Fruit fly (Drosophila melanogaster) whole organism, embryonic: ENCODE results near the gene CG7879.

ENCODE experiments used
- Abd-B ChIP-seq: fragments of 200-800 bp; sonication (Bioruptor generic); optimal IDR thresholded peaks from 2 replicates; lab custom pipeline; 2018; ENCODE audit warnings: missing biosample characterization, mild to moderate bottlenecking, missing genetic modification characterization, moderate library complexity
- Asciz ChIP-seq: fragments of 200-800 bp; sonication (Bioruptor generic); optimal IDR thresholded peaks from 2 replicates; lab custom pipeline; 2017; ENCODE audit warnings: missing biosample characterization, mild to moderate bottlenecking, missing genetic modification characterization, missing genetic modification reagents
- BEAF-32 ChIP-seq: fragments of 200-800 bp; sonication (Bioruptor generic); optimal IDR thresholded peaks from 3 replicates; lab custom pipeline; 2017; ENCODE audit warnings: missing biosample characterization, missing genetic modification characterization, mild to moderate bottlenecking, moderate library complexity, missing genetic modification reagents
- CG11695 ChIP-seq: fragments of 200-800 bp; sonication (Bioruptor generic); IDR thresholded peaks from 3 replicates; pipeline ENCODE4 v1.3.6; 2022; ENCODE audit warnings: missing biosample characterization, missing genetic modification characterization
- CG11723 ChIP-seq: fragments of 200-800 bp; sonication (Bioruptor generic); optimal IDR thresholded peaks from 2 replicates; lab custom pipeline; 2017; ENCODE audit warnings: missing biosample characterization, mild to moderate bottlenecking, missing genetic modification characterization
- CG12104 ChIP-seq: fragments of 200-800 bp; sonication (Bioruptor generic); optimal IDR thresholded peaks from 3 replicates; lab custom pipeline; 2016; ENCODE audit warnings: missing biosample characterization, missing genetic modification characterization
- CG12299 ChIP-seq: fragments of 200-800 bp; sonication (Bioruptor generic); optimal IDR thresholded peaks from 2 replicates; lab custom pipeline; 2018; ENCODE audit warnings: missing biosample characterization, mild to moderate bottlenecking, missing genetic modification characterization
- CG1233 ChIP-seq: fragments of 200-800 bp; sonication (Bioruptor generic); optimal IDR thresholded peaks from 4 replicates; lab custom pipeline; 2018; ENCODE audit warnings: missing biosample characterization, mild to moderate bottlenecking, missing genetic modification characterization
- CG13775 ChIP-seq: fragments of 200-800 bp; sonication (Bioruptor generic); optimal IDR thresholded peaks from 3 replicates; lab custom pipeline; 2017; ENCODE audit warnings: missing biosample characterization, mild to moderate bottlenecking, missing genetic modification characterization
- CG14050 ChIP-seq: fragments of 200-800 bp; sonication (Bioruptor generic); IDR thresholded peaks from 3 replicates; pipeline ENCODE4 v1.3.6; 2022; ENCODE audit warnings: missing biosample characterization, missing genetic modification characterization
- CG16863 ChIP-seq: fragments of 200-800 bp; sonication (Bioruptor generic); optimal IDR thresholded peaks from 3 replicates; lab custom pipeline; 2016; ENCODE audit warnings: missing biosample characterization, missing genetic modification characterization
- CG2116 ChIP-seq: fragments of 200-800 bp; sonication (Bioruptor generic); optimal IDR thresholded peaks from 3 replicates; lab custom pipeline; 2018; ENCODE audit warnings: missing biosample characterization, mild to moderate bottlenecking, missing genetic modification characterization
- CG2678 ChIP-seq: fragments of 200-800 bp; sonication (Bioruptor generic); optimal IDR thresholded peaks from 3 replicates; lab custom pipeline; 2019; ENCODE audit warnings: missing biosample characterization, mild to moderate bottlenecking, missing genetic modification characterization, moderate library complexity
- CG30431 ChIP-seq: fragments of 200-800 bp; sonication (Bioruptor generic); optimal IDR thresholded peaks from 2 replicates; lab custom pipeline; 2017; ENCODE audit warnings: missing biosample characterization, missing genetic modification characterization
- CG31224 ChIP-seq: fragments of 200-800 bp; sonication (Bioruptor generic); IDR thresholded peaks from 2 replicates; pipeline ENCODE4 v1.3.6; 2022; ENCODE audit warnings: missing biosample characterization, missing genetic modification characterization
- CG5245 ChIP-seq: fragments of 200-800 bp; sonication (Bioruptor generic); optimal IDR thresholded peaks from 3 replicates; lab custom pipeline; 2016; ENCODE audit warnings: missing biosample characterization, missing genetic modification characterization
- CG6689 ChIP-seq: fragments of 200-800 bp; sonication (Bioruptor generic); IDR thresholded peaks from 2 replicates; pipeline ENCODE4 v1.3.6; 2022; ENCODE audit warnings: missing biosample characterization, missing genetic modification characterization
- CG8290 ChIP-seq, 3 experiments: fragments of 200-800 bp; sonication (Bioruptor generic); optimal IDR thresholded peaks; 2 replicates each; lab custom pipeline; 2016 to 2019; ENCODE audit warnings: missing biosample characterization in 3 of 3, missing genetic modification characterization in 3 of 3, mild to moderate bottlenecking in 2 of 3, moderate library complexity in 1 of 3
- CG8924 ChIP-seq: fragments of 200-800 bp; optimal IDR thresholded peaks from 3 replicates; lab custom pipeline; 2019; ENCODE audit warnings: missing biosample characterization, mild to moderate bottlenecking, missing genetic modification characterization, moderate library complexity
- Chrac-16 ChIP-seq: fragments of 200-800 bp; sonication (Bioruptor generic); optimal IDR thresholded peaks from 3 replicates; lab custom pipeline; 2016; ENCODE audit warnings: missing biosample characterization, missing genetic modification characterization
- D19A ChIP-seq: fragments of 200-800 bp; optimal IDR thresholded peaks from 3 replicates; lab custom pipeline; 2019; ENCODE audit warnings: missing biosample characterization, mild to moderate bottlenecking, missing genetic modification characterization, moderate library complexity
- Gsc ChIP-seq: fragments of 200-800 bp; sonication (Bioruptor generic); IDR thresholded peaks from 2 replicates; pipeline ENCODE4 v1.3.6; 2022; ENCODE audit warnings: missing biosample characterization, missing genetic modification characterization
- Gug ChIP-seq: fragments of 200-800 bp; sonication (Bioruptor generic); IDR thresholded peaks from 4 replicates; pipeline ENCODE4 v1.3.6; 2022; ENCODE audit warnings: missing biosample characterization, missing genetic modification characterization
- H2.0 ChIP-seq: fragments of 200-800 bp; sonication (Bioruptor generic); IDR thresholded peaks from 2 replicates; pipeline ENCODE4 v1.3.6; 2022; ENCODE audit warnings: missing biosample characterization, missing genetic modification characterization
- Meics ChIP-seq: fragments of 200-800 bp; sonication (Bioruptor generic); optimal IDR thresholded peaks from 2 replicates; lab custom pipeline; 2017; ENCODE audit warnings: missing biosample characterization, mild to moderate bottlenecking, missing genetic modification characterization
- NC2α ChIP-seq: fragments of 200-800 bp; sonication (Bioruptor generic); optimal IDR thresholded peaks from 2 replicates; lab custom pipeline; 2016; ENCODE audit warnings: missing biosample characterization, missing genetic modification characterization
- Nf-YC ChIP-seq: fragments of 200-800 bp; optimal IDR thresholded peaks from 3 replicates; lab custom pipeline; 2019; ENCODE audit warnings: missing biosample characterization, mild to moderate bottlenecking, missing genetic modification characterization, moderate library complexity
- Ravus ChIP-seq: fragments of 200-800 bp; sonication (Bioruptor generic); IDR thresholded peaks from 2 replicates; pipeline ENCODE4 v1.3.6; 2022; ENCODE audit warnings: missing biosample characterization, missing genetic modification characterization
- Rx ChIP-seq: fragments of 200-800 bp; sonication (Bioruptor generic); IDR thresholded peaks from 2 replicates; pipeline ENCODE4 v1.3.6; 2022; ENCODE audit warnings: missing biosample characterization, missing genetic modification characterization
- Side ChIP-seq: fragments of 200-800 bp; sonication (Bioruptor generic); optimal IDR thresholded peaks from 2 replicates; lab custom pipeline; 2016; ENCODE audit warnings: missing biosample characterization, missing genetic modification characterization
- ac ChIP-seq: fragments of 200-800 bp; sonication (Bioruptor generic); optimal IDR thresholded peaks from 3 replicates; lab custom pipeline; 2017; ENCODE audit warnings: missing biosample characterization, mild to moderate bottlenecking, missing genetic modification characterization
- az2 ChIP-seq: fragments of 200-800 bp; sonication (Bioruptor generic); optimal IDR thresholded peaks from 3 replicates; lab custom pipeline; 2016; ENCODE audit warnings: missing biosample characterization, missing genetic modification characterization
- caup ChIP-seq: fragments of 200-800 bp; sonication (Bioruptor generic); optimal IDR thresholded peaks from 3 replicates; lab custom pipeline; 2017; ENCODE audit warnings: missing biosample characterization, mild to moderate bottlenecking, missing genetic modification characterization, moderate library complexity; ENCODE audit not compliant: severe bottlenecking
- crp ChIP-seq, 2 experiments: fragments of 200-800 bp; sonication (Bioruptor generic); optimal IDR thresholded peaks; 2 replicates in 1 of 2; 3 replicates in 1 of 2; lab custom pipeline; 2017; ENCODE audit warnings: missing biosample characterization in 2 of 2, missing genetic modification characterization in 2 of 2, mild to moderate bottlenecking in 1 of 2, moderate library complexity in 1 of 2
- dpn ChIP-seq, 2 experiments: fragments of 200-800 bp; sonication (Bioruptor generic); optimal IDR thresholded peaks; 3 replicates each; lab custom pipeline; 2016; ENCODE audit warnings: missing biosample characterization in 2 of 2, missing genetic modification characterization in 2 of 2
- ftz-f1 ChIP-seq: fragments of 200-800 bp; sonication (Bioruptor generic); optimal IDR thresholded peaks from 2 replicates; lab custom pipeline; 2016; ENCODE audit warnings: missing biosample characterization, missing genetic modification characterization
- gce ChIP-seq: fragments of 200-800 bp; sonication (Bioruptor generic); IDR thresholded peaks from 3 replicates; pipeline ENCODE4 v1.3.6; 2022; ENCODE audit warnings: missing biosample characterization, missing genetic modification characterization
- gro ChIP-seq: fragments of 200-800 bp; sonication (Bioruptor generic); optimal IDR thresholded peaks from 2 replicates; lab custom pipeline; 2016; ENCODE audit warnings: missing biosample characterization, missing genetic modification characterization
- gsb ChIP-seq: fragments of 200-800 bp; sonication (Bioruptor generic); IDR thresholded peaks from 2 replicates; pipeline ENCODE4 v1.3.6; 2022; ENCODE audit warnings: missing biosample characterization, missing genetic modification characterization
- her ChIP-seq: fragments of 200-800 bp; sonication (Bioruptor generic); optimal IDR thresholded peaks from 2 replicates; lab custom pipeline; 2016; ENCODE audit warnings: missing biosample characterization, missing genetic modification characterization
- ind ChIP-seq: fragments of 200-800 bp; sonication (Bioruptor generic); optimal IDR thresholded peaks from 3 replicates; lab custom pipeline; 2016; ENCODE audit warnings: missing biosample characterization, missing genetic modification characterization
- mirr ChIP-seq: fragments of 200-800 bp; sonication (Bioruptor generic); optimal IDR thresholded peaks from 3 replicates; lab custom pipeline; 2018; ENCODE audit warnings: missing biosample characterization, mild to moderate bottlenecking, missing genetic modification characterization
- pfk ChIP-seq: fragments of 200-800 bp; sonication (Bioruptor generic); optimal IDR thresholded peaks from 2 replicates; lab custom pipeline; 2018; ENCODE audit warnings: missing biosample characterization, mild to moderate bottlenecking, missing genetic modification characterization, moderate library complexity
- phol ChIP-seq: fragments of 200-800 bp; sonication (Bioruptor generic); optimal IDR thresholded peaks from 3 replicates; lab custom pipeline; 2018; ENCODE audit warnings: missing biosample characterization, mild to moderate bottlenecking, missing genetic modification characterization, moderate library complexity
- scrt ChIP-seq: fragments of 200-800 bp; sonication (Bioruptor generic); optimal IDR thresholded peaks from 2 replicates; lab custom pipeline; 2018; ENCODE audit warnings: missing biosample characterization, mild to moderate bottlenecking, missing genetic modification characterization, moderate library complexity
- wdn ChIP-seq: fragments of 200-800 bp; sonication (Bioruptor generic); IDR thresholded peaks from 2 replicates; pipeline ENCODE4 v1.3.6; 2022; ENCODE audit warnings: missing biosample characterization, missing genetic modification characterization
- wor ChIP-seq: fragments of 200-800 bp; sonication (Bioruptor generic); IDR thresholded peaks from 2 replicates; pipeline ENCODE4 v1.3.6; 2022; ENCODE audit warnings: missing biosample characterization, missing genetic modification characterization
- zen ChIP-seq: fragments of 200-800 bp; sonication (Bioruptor generic); optimal IDR thresholded peaks from 3 replicates; lab custom pipeline; 2018; ENCODE audit warnings: missing biosample characterization, mild to moderate bottlenecking, missing genetic modification characterization, moderate library complexity

CG7879 gene

DNA sequence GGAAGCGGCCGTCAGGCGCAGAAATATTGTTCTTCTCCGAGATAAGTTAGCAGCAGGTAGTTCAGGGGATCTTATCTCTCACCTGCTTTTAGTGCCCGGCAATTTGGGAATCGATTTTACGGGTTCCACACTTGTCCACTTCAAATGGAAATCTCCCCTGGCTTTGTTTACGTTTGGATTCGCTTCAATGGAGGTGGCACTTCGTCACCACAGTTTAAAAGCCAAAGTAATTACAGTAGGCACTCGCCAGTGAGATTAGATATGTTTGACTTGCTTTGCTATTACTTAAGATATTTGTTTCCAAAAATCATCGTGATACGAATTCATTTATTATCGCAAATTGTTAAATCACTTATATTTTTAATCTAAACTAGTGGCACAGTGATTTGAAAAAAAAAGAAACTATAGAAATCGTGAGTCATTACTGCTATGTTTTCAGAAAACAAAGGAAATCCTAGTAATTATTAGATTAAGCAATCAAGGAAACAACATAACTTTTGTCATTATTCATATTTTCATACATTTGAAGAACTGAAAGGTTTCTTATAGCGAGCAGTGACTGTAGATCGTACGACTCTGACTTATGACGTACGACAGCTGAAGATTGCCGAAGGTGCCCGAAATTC, 19.9 kb downstream of the CG7879 start (continued):
- TF ChIP-seq Chrac-16 (GFP tag; lab: Kevin White, UChicago): peak; percentile 53
- TF ChIP-seq Gsc (GFP tag; lab: Robert Waterston, UW): no peak
- TF ChIP-seq scrt (GFP tag; lab: Kevin White, UChicago): peak; percentile 50
- peak; percentile 57 for TF ChIP-seq CG16863 (GFP tag; lab: Kevin White, UChicago)
- no peak for TF ChIP-seq crp (GFP tag; optimal IDR thresholded peaks at IDR 0.05; lab: Kevin White, UChicago)
- TF ChIP-seq dpn (GFP tag; optimal IDR thresholded peaks at IDR 0.05; lab: Kevin White, UChicago): peak; percentile 64
- TF ChIP-seq caup (GFP tag; lab: Kevin White, UChicago): peak; percentile 48
- TF ChIP-seq CG11695 (GFP tag; lab: Robert Waterston, UW): 0 out of 3 replicates have a peak, but pooled peaks have one; percentile 35
- TF ChIP-seq wor: peak; percentile 26; the same call in 1 of the 2 replicates
- no peak for TF ChIP-seq ftz-f1
- no peak for TF ChIP-seq BEAF-32
- no peak; the same call in 2 of the 3 replicates for TF ChIP-seq CG14050
- peak; percentile 79 for TF ChIP-seq Meics (GFP tag; lab: Kevin White, UChicago)
- peak; percentile 40 for TF ChIP-seq az2
- TF ChIP-seq CG8290 (GFP tag; optimal IDR thresholded peaks at IDR 0.05; lab: Kevin White, UChicago): no peak
- TF ChIP-seq CG8290 (tag; optimal IDR thresholded peaks at IDR 0.05; lab: Kevin White, UChicago): no peak
- peak; percentile 57 for TF ChIP-seq CG12104 (GFP tag; lab: Kevin White, UChicago)
- TF ChIP-seq Ravus: 0 out of 2 replicates have a peak, but pooled peaks have one; percentile 0
- TF ChIP-seq Nf-YC (tag; lab: Kevin White, UChicago): peak; percentile 52
- peak; percentile 66 for TF ChIP-seq CG1233 (GFP tag; lab: Kevin White, UChicago)
- TF ChIP-seq gce: no peak; the same call in 2 of the 3 replicates
- TF ChIP-seq ind (GFP tag; lab: Kevin White, UChicago): peak; percentile 62
- 0 out of 2 replicates have a peak, but pooled peaks have one; percentile 5 for TF ChIP-seq gsb (GFP tag; lab: Robert Waterston, UW)
- peak; percentile 29 for TF ChIP-seq Side (GFP tag; lab: Kevin White, UChicago)
- TF ChIP-seq Abd-B: peak; percentile 2
- TF ChIP-seq mirr (GFP tag; lab: Kevin White, UChicago): peak; percentile 46
- TF ChIP-seq CG13775 (GFP tag; lab: Kevin White, UChicago): peak; percentile 42
- TF ChIP-seq Asciz (GFP tag; lab: Kevin White, UChicago): no peak
- TF ChIP-seq Gug (GFP tag; lab: Robert Waterston, UW): no peak; the same call in 3 of the 4 replicates
- TF ChIP-seq Rx (GFP tag; lab: Robert Waterston, UW): 0 out of 2 replicates have a peak, but pooled peaks have one; percentile 13
- TF ChIP-seq gro: peak; percentile 69
- peak; percentile 10; the same call in 1 of the 2 replicates for TF ChIP-seq wdn
- peak; percentile 76 for TF ChIP-seq CG8924 (tag; lab: Kevin White, UChicago)
- peak; percentile 38 for TF ChIP-seq her (GFP tag; lab: Kevin White, UChicago)
- TF ChIP-seq NC2α (GFP tag; lab: Kevin White, UChicago): no peak
- peak; percentile 52 for TF ChIP-seq phol (tag; lab: Kevin White, UChicago)
- TF ChIP-seq CG2678 (tag; lab: Kevin White, UChicago): peak; percentile 84
- TF ChIP-seq CG5245 (GFP tag; lab: Kevin White, UChicago): peak; percentile 4
- no peak for TF ChIP-seq ac (GFP tag; lab: Kevin White, UChicago)
- TF ChIP-seq CG30431: no peak
- peak; percentile 38; the same call in 1 of the 2 replicates for TF ChIP-seq CG6689 (GFP tag; lab: Robert Waterston, UW)
- TF ChIP-seq pfk (GFP tag; lab: Kevin White, UChicago): no peak
- peak; percentile 12 for TF ChIP-seq CG12299 (tag; lab: Kevin White, UChicago)
- peak; percentile 34 for TF ChIP-seq D19A (tag; lab: Kevin White, UChicago)
- TF ChIP-seq H2.0 (GFP tag; lab: Robert Waterston, UW): peak; percentile 40; the same call in 1 of the 2 replicates
- 0 out of 2 replicates have a peak, but pooled peaks have one; percentile 35 for TF ChIP-seq CG31224 (GFP tag; lab: Robert Waterston, UW)
- TF ChIP-seq CG2116 (GFP tag; lab: Kevin White, UChicago): peak; percentile 22
- peak; percentile 19 for TF ChIP-seq CG11723 (GFP tag; lab: Kevin White, UChicago)
- peak; percentile 25 for TF ChIP-seq zen (tag; lab: Kevin White, UChicago)
